Worm (Caenorhabditis elegans) whole organism, young adult: ENCODE data around the gene nspg-14.

Source experiments
- ama-1 ChIP-seq, 3 experiments: fragments of 150-350 bp in 1 of 3; sonication (generic microtip) in 2 of 3; optimal IDR thresholded peaks; 2 replicates each; lab custom pipeline; 2014 to 2018; ENCODE audit warnings: missing biosample characterization in 2 of 3, missing genetic modification characterization in 2 of 3, missing genetic modification reagents in 2 of 3
- aptf-3 ChIP-seq: fragments of 200-800 bp; sonication (Bioruptor generic); IDR thresholded peaks from 2 replicates; pipeline ENCODE4 v1.3.6; 2022; ENCODE audit warnings: missing genetic modification characterization, missing compliant biosample characterization
- attf-3 ChIP-seq: fragments of 200-800 bp; sonication (Bioruptor generic); conservative IDR thresholded peaks from 2 replicates; pipeline ENCODE4 v1.3.6; 2022; ENCODE audit warnings: missing genetic modification reagents, missing genetic modification characterization, missing compliant biosample characterization
- dpff-1 ChIP-seq: sonication (generic microtip); optimal IDR thresholded peaks from 2 replicates; lab custom pipeline; 2017; ENCODE audit warnings: mild to moderate bottlenecking, missing genetic modification characterization, missing compliant biosample characterization
- lin-35 ChIP-seq, 3 experiments: fragments of 150-350 bp in 2 of 3; sonication (generic microtip) in 1 of 3; optimal IDR thresholded peaks; 2 replicates each; lab custom pipeline; 2014 to 2018; ENCODE audit warnings: missing biosample characterization in 3 of 3, missing genetic modification characterization in 3 of 3, missing genetic modification reagents in 3 of 3
- nfya-1 ChIP-seq: sonication (generic microtip); optimal IDR thresholded peaks from 2 replicates; lab custom pipeline; 2017; ENCODE audit warnings: antibody characterized with exemption, missing compliant biosample characterization, missing genetic modification characterization, borderline replicate concordance; ENCODE audit not compliant: insufficient read depth
- snpc-4 ChIP-seq, 5 experiments: fragments of 150-350 bp in 1 of 5; sonication (generic microtip) in 4 of 5; optimal IDR thresholded peaks; 2 replicates each; lab custom pipeline; 2014 to 2018; ENCODE audit warnings: missing genetic modification characterization in 5 of 5, missing biosample characterization in 3 of 5, antibody characterized with exemption in 2 of 5, mild to moderate bottlenecking in 2 of 5, missing compliant biosample characterization in 2 of 5, missing genotype in 2 of 5, moderate library complexity in 2 of 5, missing genetic modification reagents in 1 of 5

ce11 chrX:5209429-5209828 is 43.4 kb upstream of the nspg-14 start:
- no peak for TF ChIP-seq snpc-4 (GFP tag; optimal IDR thresholded peaks at IDR 0.05; lab: Kevin White, UChicago)
- no peak for TF ChIP-seq snpc-4 (tag; optimal IDR thresholded peaks at IDR 0.05; lab: Kevin White, UChicago)
- TF ChIP-seq dpff-1: no peak
- no peak for TF ChIP-seq nfya-1 (tag; lab: Kevin White, UChicago)
- no peak for TF ChIP-seq lin-35 (GFP tag; optimal IDR thresholded peaks at IDR 0.05; lab: Kevin White, UChicago)
- no peak for TF ChIP-seq ama-1 (optimal IDR thresholded peaks at IDR 0.05; lab: Kevin White, UChicago)
- TF ChIP-seq ama-1 (GFP tag; optimal IDR thresholded peaks at IDR 0.05; lab: Kevin White, UChicago): no peak
- TF ChIP-seq aptf-3: 0 out of 2 replicates have a peak, but pooled peaks have one; percentile 44
- no peak for TF ChIP-seq attf-3 (GFP tag; lab: Robert Waterston, UW)
